Worm (Caenorhabditis elegans) whole organism, L2 larva: Measurements from ENCODE around the gene ZK218.5.

ENCODE experiments used
- ZK546.5 ChIP-seq: sonication (generic microtip); optimal IDR thresholded peaks from 2 replicates; lab custom pipeline; 2017; ENCODE audit warnings: missing biosample characterization, missing genetic modification characterization
- blmp-1 ChIP-seq: sonication (generic microtip); optimal IDR thresholded peaks from 2 replicates; lab custom pipeline; 2017; ENCODE audit warnings: missing genetic modification characterization, mild to moderate bottlenecking, missing compliant biosample characterization, antibody characterized with exemption, moderate library complexity; ENCODE audit not compliant: insufficient read depth
- ceh-16 ChIP-seq: fragments of 150-350 bp; optimal IDR thresholded peaks from 2 replicates; lab custom pipeline; 2014; ENCODE audit warnings: missing biosample characterization, missing genetic modification characterization
- elt-1 ChIP-seq: fragments of 150-350 bp; optimal IDR thresholded peaks from 2 replicates; lab custom pipeline; 2014; ENCODE audit warnings: missing biosample characterization, missing genetic modification characterization
- fos-1 ChIP-seq: fragments of 150-350 bp; optimal IDR thresholded peaks from 2 replicates; lab custom pipeline; 2014; ENCODE audit warnings: missing biosample characterization, missing genetic modification characterization
- lin-13 ChIP-seq: fragments of 150-350 bp; optimal IDR thresholded peaks from 2 replicates; lab custom pipeline; 2014; ENCODE audit warnings: missing biosample characterization, missing genetic modification reagents, missing genetic modification characterization
- lsy-2 ChIP-seq, 2 experiments: fragments of 150-350 bp in 1 of 2; sonication (generic microtip) in 1 of 2; optimal IDR thresholded peaks; 2 replicates each; lab custom pipeline; 2014 to 2017; ENCODE audit warnings: missing biosample characterization in 2 of 2, missing genetic modification characterization in 2 of 2
- nhr-10 ChIP-seq: sonication (generic microtip); optimal IDR thresholded peaks from 2 replicates; lab custom pipeline; 2017; ENCODE audit warnings: missing biosample characterization, missing genetic modification characterization
- nhr-11 ChIP-seq: fragments of 150-350 bp; optimal IDR thresholded peaks from 2 replicates; lab custom pipeline; 2014; ENCODE audit warnings: missing biosample characterization, missing genetic modification characterization
- nhr-21 ChIP-seq: fragments of 150-350 bp; optimal IDR thresholded peaks from 2 replicates; lab custom pipeline; 2014; ENCODE audit warnings: missing biosample characterization, missing genetic modification characterization
- nhr-237 ChIP-seq: fragments of 150-350 bp; optimal IDR thresholded peaks from 2 replicates; lab custom pipeline; 2014; ENCODE audit warnings: missing biosample characterization, missing genetic modification characterization
- nhr-6 ChIP-seq: fragments of 150-350 bp; optimal IDR thresholded peaks from 2 replicates; lab custom pipeline; 2014; ENCODE audit warnings: missing biosample characterization, missing genetic modification characterization
- sem-4 ChIP-seq: fragments of 150-350 bp; optimal IDR thresholded peaks from 2 replicates; lab custom pipeline; 2014; ENCODE audit warnings: missing biosample characterization, missing genetic modification reagents, missing genetic modification characterization
- unc-62 ChIP-seq: fragments of 150-350 bp; optimal IDR thresholded peaks from 2 replicates; lab custom pipeline; 2014; ENCODE audit warnings: missing biosample characterization, missing genetic modification reagents, missing genetic modification characterization
- zag-1 ChIP-seq: fragments of 150-350 bp; optimal IDR thresholded peaks from 2 replicates; lab custom pipeline; 2014; ENCODE audit warnings: missing biosample characterization, missing genetic modification characterization
- ztf-1 ChIP-seq: fragments of 200-800 bp; sonication (Bioruptor generic); conservative IDR thresholded peaks from 2 replicates; pipeline ENCODE4 v1.3.6; 2022; ENCODE audit warnings: missing genetic modification characterization, missing compliant biosample characterization

Gene ZK218.5

ce11 chrV:17151292-17151691, 50.4 kb downstream of the ZK218.5 start:
- TF ChIP-seq ztf-1 (GFP tag; lab: Robert Waterston, UW) (no peak), nhr-11 (tag; lab: Kevin White, UChicago) (no peak), zag-1 (tag; lab: Kevin White, UChicago) (no peak), nhr-6 (no peak), sem-4 (tag; lab: Kevin White, UChicago) (no peak), nhr-237 (tag; lab: Kevin White, UChicago) (no peak), ceh-16 (no peak), lin-13 (GFP tag; lab: Kevin White, UChicago) (no peak), nhr-21 (tag; lab: Kevin White, UChicago) (no peak), unc-62 (no peak), fos-1 (no peak), ZK546.5 (tag; lab: Kevin White, UChicago) (no peak), blmp-1 (tag; lab: Kevin White, UChicago) (no peak), elt-1 (no peak), nhr-10 (no peak), lsy-2 (tag; optimal IDR thresholded peaks at IDR 0.05; lab: Kevin White, UChicago) (no peak)
